Fruit fly (Drosophila melanogaster) Kc167 (cell line): ENCODE data around the gene CG5177.

Experiments
- Myc ChIP-seq: fragments of >200 bp; optimal IDR thresholded peaks from 2 replicates; lab custom pipeline; 2017; ENCODE audit warnings: missing external identifiers
- Sin3A ChIP-seq: fragments of >200 bp; optimal IDR thresholded peaks from 2 replicates; lab custom pipeline; 2018; ENCODE audit warnings: missing external identifiers
- h ChIP-seq: fragments of >200 bp; optimal IDR thresholded peaks from 3 replicates; lab custom pipeline; 2018; ENCODE audit warnings: missing external identifiers
- insv ChIP-seq: fragments of >200 bp; optimal IDR thresholded peaks from 3 replicates; lab custom pipeline; 2018; ENCODE audit warnings: missing external identifiers
- psq ChIP-seq: fragments of >200 bp; optimal IDR thresholded peaks from 2 replicates; lab custom pipeline; 2017; ENCODE audit warnings: missing external identifiers
- ttk ChIP-seq: sonication (Bioruptor generic); optimal IDR thresholded peaks from 2 replicates; lab custom pipeline; 2017; ENCODE audit warnings: missing external identifiers

The CG5177 gene

dm6 chr2L:7404923-7405322 lies at the start of gene CG5177:
TSS of gene CG5177 (plus strand) at chr2L:7405227.
- no peak for TF ChIP-seq h (lab: Kevin White, UChicago)
- no peak for TF ChIP-seq psq (lab: Kevin White, UChicago)
- TF ChIP-seq Sin3A (lab: Kevin White, UChicago): no peak
- TF ChIP-seq ttk (lab: Kevin White, UChicago): no peak
- no peak for TF ChIP-seq insv
- no peak for TF ChIP-seq Myc (lab: Kevin White, UChicago)

DNA sequence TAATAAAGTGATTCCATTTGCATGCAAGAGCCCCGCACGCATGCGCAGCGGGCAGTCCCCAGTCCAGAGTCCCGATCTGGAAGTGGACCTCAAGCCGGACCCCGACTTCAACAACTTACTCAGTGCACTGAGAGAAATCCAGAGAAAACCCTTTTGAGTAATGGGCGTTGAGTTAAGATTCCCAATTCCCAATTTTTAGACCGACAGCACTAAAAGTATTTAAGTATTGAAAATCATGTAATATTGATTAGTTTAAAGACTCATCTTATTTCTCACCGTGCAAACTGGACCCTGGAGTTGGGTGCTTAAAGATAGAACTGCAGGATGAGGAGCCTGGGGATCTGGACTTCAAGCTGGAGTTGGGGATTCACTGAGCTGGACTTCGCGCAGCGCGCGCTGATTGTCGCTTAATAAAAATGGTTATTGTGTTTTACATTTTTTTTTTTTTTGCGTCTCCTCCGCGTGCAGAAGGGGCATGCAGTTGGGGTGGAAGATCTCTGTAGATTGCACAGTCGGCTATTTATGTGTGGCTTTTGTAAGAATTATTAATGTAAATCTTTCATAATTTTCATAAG lies 46.9 kb upstream of the CG5177 start:
- TF ChIP-seq Sin3A (lab: Kevin White, UChicago) (no peak), psq (lab: Kevin White, UChicago) (no peak)

dm6 chr2L:7358788-7359187 lies 46.2 kb upstream of the CG5177 start:
- TF ChIP-seq ttk (lab: Kevin White, UChicago): no peak
- TF ChIP-seq h (lab: Kevin White, UChicago): no peak
- TF ChIP-seq psq (lab: Kevin White, UChicago): no peak
- no peak for TF ChIP-seq Myc (lab: Kevin White, UChicago)
- TF ChIP-seq Sin3A (lab: Kevin White, UChicago): no peak
- no peak for TF ChIP-seq insv

- TF ChIP-seq Myc (lab: Kevin White, UChicago): no peak
- TF ChIP-seq insv: no peak
- TF ChIP-seq Sin3A (lab: Kevin White, UChicago): no peak
- no peak for TF ChIP-seq psq (lab: Kevin White, UChicago)
- TF ChIP-seq h (lab: Kevin White, UChicago): no peak
- TF ChIP-seq ttk (lab: Kevin White, UChicago): no peak
Observed at dm6 chr2L:7363079-7363478, 41.9 kb upstream of the CG5177 start, which contains the start of gene Wnt10. TSS of gene Wnt10 (plus strand) at chr2L:7363379.

DNA sequence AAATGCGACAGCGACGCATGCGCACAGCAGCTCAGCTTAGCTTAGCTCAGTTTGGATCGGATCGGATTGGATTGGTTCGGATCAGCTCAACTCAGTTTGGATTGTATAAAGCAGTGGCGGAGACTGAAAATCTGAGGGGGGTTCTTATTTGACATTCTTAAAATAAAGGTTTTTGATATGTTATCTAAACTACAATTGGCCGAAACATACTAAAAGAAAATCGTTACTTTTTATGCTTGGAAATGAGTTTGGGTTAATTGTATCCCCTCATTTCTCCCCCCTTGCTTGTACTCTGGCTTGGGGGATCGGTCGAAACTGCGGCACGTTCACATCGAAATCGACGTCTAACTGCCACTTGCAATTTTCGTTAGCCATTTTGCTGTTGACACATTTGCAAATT lies 28.9 kb upstream of the CG5177 start:
- TF ChIP-seq insv (no peak), ttk (lab: Kevin White, UChicago) (no peak), h (lab: Kevin White, UChicago) (no peak), Myc (lab: Kevin White, UChicago) (no peak), Sin3A (lab: Kevin White, UChicago) (no peak), psq (lab: Kevin White, UChicago) (no peak)

DNA sequence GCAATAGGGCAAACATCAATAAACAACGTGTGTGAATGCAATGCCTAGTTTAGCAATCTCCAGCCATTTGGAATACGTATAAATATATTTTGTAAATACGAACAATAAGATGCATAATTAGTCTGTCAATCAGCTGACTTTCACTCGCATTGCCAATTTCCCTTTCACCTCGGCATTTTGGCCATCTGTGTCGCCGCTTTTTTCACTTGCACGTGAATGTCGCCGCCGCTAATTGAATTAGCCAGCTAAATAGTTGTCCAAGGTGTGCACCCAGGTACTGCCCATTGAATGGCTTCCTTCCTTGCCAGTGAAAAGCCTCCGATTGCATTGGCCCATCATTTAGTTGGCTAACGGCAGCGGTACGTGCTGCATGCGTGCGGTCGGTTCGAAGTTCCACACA lies 27.6 kb upstream of the CG5177 start, which contains the start of gene ninaC:
ninaC (plus strand) TSS at position 301 of the 400 bp plus-strand sequence.
- no peak for TF ChIP-seq ttk (lab: Kevin White, UChicago)
- no peak for TF ChIP-seq h (lab: Kevin White, UChicago)
- TF ChIP-seq psq (lab: Kevin White, UChicago): no peak
- no peak for TF ChIP-seq Sin3A (lab: Kevin White, UChicago)
- no peak for TF ChIP-seq Myc (lab: Kevin White, UChicago)
- TF ChIP-seq insv: no peak

DNA sequence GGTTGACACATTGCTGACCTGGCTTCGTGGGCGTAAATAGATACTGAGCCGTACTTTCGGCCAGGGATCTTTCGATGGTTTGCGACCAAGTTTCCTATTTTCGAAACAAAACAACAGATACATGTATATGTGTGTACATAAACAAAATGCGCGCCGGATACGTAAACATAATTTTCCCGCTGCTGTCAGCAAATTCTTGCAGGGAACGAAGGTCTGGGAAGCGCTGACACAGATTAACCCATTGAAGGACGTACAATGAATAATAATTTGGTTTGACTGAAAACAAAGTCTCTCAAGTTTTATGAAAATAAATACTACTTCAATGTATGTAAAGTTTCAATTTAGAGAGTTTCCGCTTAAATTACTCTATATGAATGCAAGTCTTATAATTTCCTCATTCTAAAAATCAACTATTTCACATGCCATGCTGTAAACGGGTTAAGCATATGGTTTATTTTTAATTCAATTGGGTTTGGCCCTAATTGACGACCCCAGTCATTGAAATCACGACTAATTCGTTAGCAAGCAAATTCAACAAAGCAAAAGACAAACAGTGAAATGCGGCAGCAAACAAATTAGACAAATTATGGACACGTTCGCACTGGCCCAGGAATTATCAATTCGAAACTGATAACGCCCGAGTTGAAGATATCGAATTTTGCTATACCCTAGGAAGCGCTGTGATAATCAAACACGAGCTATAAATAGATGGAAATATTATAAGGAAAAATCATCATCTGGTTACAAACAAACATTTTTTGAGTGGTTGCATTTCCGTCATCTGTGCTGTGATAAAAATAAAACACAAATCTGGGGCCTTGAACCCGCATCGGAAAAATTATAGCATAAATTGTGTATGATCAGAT lies 18.2 kb upstream of the CG5177 start:
- no peak for TF ChIP-seq ttk (lab: Kevin White, UChicago)
- no peak for TF ChIP-seq Myc (lab: Kevin White, UChicago)
- TF ChIP-seq insv: no peak
- TF ChIP-seq Sin3A (lab: Kevin White, UChicago): no peak
- TF ChIP-seq psq (lab: Kevin White, UChicago): no peak
- TF ChIP-seq h (lab: Kevin White, UChicago): no peak

- TF ChIP-seq Myc (lab: Kevin White, UChicago) (no peak), psq (lab: Kevin White, UChicago) (no peak), h (lab: Kevin White, UChicago) (no peak), insv (no peak), ttk (lab: Kevin White, UChicago) (no peak), Sin3A (lab: Kevin White, UChicago) (no peak)
Observed at dm6 chr2L:7387813-7388558, 17.0 kb upstream of the CG5177 start, which contains the start of the genes CG5149 and gudu. TSS of gene CG5149 (minus strand) at chr2L:7388253. TSS of gene gudu (plus strand) at chr2L:7388508.

dm6 chr2L:7395813-7396212 lies 9.2 kb upstream of the CG5177 start:
- TF ChIP-seq Sin3A (lab: Kevin White, UChicago): no peak
- TF ChIP-seq Myc (lab: Kevin White, UChicago): no peak
- no peak for TF ChIP-seq insv
- no peak for TF ChIP-seq h (lab: Kevin White, UChicago)
- TF ChIP-seq ttk (lab: Kevin White, UChicago): no peak
- no peak for TF ChIP-seq psq (lab: Kevin White, UChicago)

dm6 chr2L:7396962-7397361 lies 8.1 kb upstream of the CG5177 start:
- no peak for TF ChIP-seq ttk (lab: Kevin White, UChicago)
- no peak for TF ChIP-seq h (lab: Kevin White, UChicago)
- no peak for TF ChIP-seq psq (lab: Kevin White, UChicago)
- no peak for TF ChIP-seq insv
- TF ChIP-seq Sin3A (lab: Kevin White, UChicago): no peak
- TF ChIP-seq Myc (lab: Kevin White, UChicago): no peak

DNA sequence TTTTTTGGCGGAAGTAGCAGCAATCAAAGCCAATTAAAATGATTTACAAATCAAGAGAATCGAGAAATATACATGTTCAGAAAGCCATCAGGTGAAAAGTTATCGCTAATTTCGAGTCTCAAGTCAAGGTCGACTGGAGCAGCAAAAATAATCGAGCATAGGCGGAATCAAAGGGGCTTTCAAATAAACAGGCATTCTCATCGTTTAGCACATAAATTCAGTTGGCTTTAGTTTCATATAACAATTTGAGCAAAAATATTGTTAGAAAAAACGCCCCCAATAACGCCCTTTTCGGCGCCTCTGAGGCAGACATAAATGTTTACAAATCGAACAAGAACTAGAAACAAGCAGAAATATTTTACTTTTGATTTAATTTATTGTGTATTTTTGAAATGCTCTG lies 7.3 kb upstream of the CG5177 start:
- TF ChIP-seq Myc (lab: Kevin White, UChicago): no peak
- TF ChIP-seq ttk (lab: Kevin White, UChicago): no peak
- no peak for TF ChIP-seq Sin3A (lab: Kevin White, UChicago)
- no peak for TF ChIP-seq psq (lab: Kevin White, UChicago)
- no peak for TF ChIP-seq insv
- no peak for TF ChIP-seq h (lab: Kevin White, UChicago)
